Fruit fly (Drosophila melanogaster) whole organism, embryonic: ENCODE measurements around the gene Dbp73D.

Experiments used
- BEAF-32 ChIP-seq: fragments of 200-800 bp; sonication (Bioruptor generic); optimal IDR thresholded peaks from 3 replicates; lab custom pipeline; 2017; ENCODE audit warnings: missing biosample characterization, missing genetic modification characterization, mild to moderate bottlenecking, moderate library complexity, missing genetic modification reagents
- BtbVII ChIP-seq: fragments of 200-800 bp; sonication (Bioruptor generic); optimal IDR thresholded peaks from 3 replicates; lab custom pipeline; 2017; ENCODE audit warnings: missing biosample characterization, mild to moderate bottlenecking, missing genetic modification characterization
- Bteb2 ChIP-seq: fragments of 200-800 bp; sonication (Bioruptor generic); optimal IDR thresholded peaks from 2 replicates; lab custom pipeline; 2016; ENCODE audit warnings: missing biosample characterization, missing genetic modification characterization
- CG11093 ChIP-seq: fragments of 200-800 bp; sonication (Bioruptor generic); IDR thresholded peaks from 3 replicates; pipeline ENCODE4 v1.3.6; 2022; ENCODE audit warnings: missing biosample characterization, missing genetic modification characterization
- CG15479 ChIP-seq: fragments of 200-800 bp; sonication (Bioruptor generic); optimal IDR thresholded peaks from 3 replicates; lab custom pipeline; 2019; ENCODE audit warnings: missing biosample characterization, mild to moderate bottlenecking, missing genetic modification characterization, moderate library complexity
- CG1602 ChIP-seq: fragments of 200-800 bp; sonication (Bioruptor generic); optimal IDR thresholded peaks from 3 replicates; lab custom pipeline; 2016; ENCODE audit warnings: missing biosample characterization, missing genetic modification characterization
- CG17829 ChIP-seq: fragments of 200-800 bp; optimal IDR thresholded peaks from 2 replicates; lab custom pipeline; 2019; ENCODE audit warnings: missing biosample characterization, mild to moderate bottlenecking, missing genetic modification characterization, moderate library complexity
- CG17912 ChIP-seq: fragments of 200-800 bp; sonication (Bioruptor generic); optimal IDR thresholded peaks from 2 replicates; lab custom pipeline; 2018; ENCODE audit warnings: missing biosample characterization, mild to moderate bottlenecking, missing genetic modification characterization
- CG18011 ChIP-seq: fragments of 200-800 bp; sonication (Bioruptor generic); optimal IDR thresholded peaks from 2 replicates; lab custom pipeline; 2017; ENCODE audit warnings: missing biosample characterization, missing genetic modification characterization, mild to moderate bottlenecking, moderate library complexity, missing genotype
- CG18599 ChIP-seq: fragments of 200-800 bp; sonication (Bioruptor generic); optimal IDR thresholded peaks from 3 replicates; lab custom pipeline; 2017; ENCODE audit warnings: missing biosample characterization, missing genetic modification characterization, mild to moderate bottlenecking, moderate library complexity, missing genetic modification reagents
- CG3065 ChIP-seq: fragments of 200-800 bp; sonication (Bioruptor generic); optimal IDR thresholded peaks from 2 replicates; lab custom pipeline; 2016; ENCODE audit warnings: missing biosample characterization, missing genetic modification characterization
- CG34224 ChIP-seq: fragments of 200-800 bp; sonication (Bioruptor generic); IDR thresholded peaks from 3 replicates; pipeline ENCODE4 v1.3.6; 2022; ENCODE audit warnings: missing biosample characterization, missing genetic modification characterization; ENCODE audit not compliant: partially characterized antibody
- CG4328 ChIP-seq: fragments of 200-800 bp; sonication (Bioruptor generic); optimal IDR thresholded peaks from 3 replicates; lab custom pipeline; 2017; ENCODE audit warnings: missing biosample characterization, missing genetic modification reagents, missing genetic modification characterization
- CG5953 ChIP-seq: fragments of 200-800 bp; sonication (Bioruptor generic); IDR thresholded peaks from 2 replicates; pipeline ENCODE4 v1.3.6; 2022; ENCODE audit warnings: missing biosample characterization, missing genetic modification characterization
- CG6813 ChIP-seq: fragments of 200-800 bp; sonication (Bioruptor generic); optimal IDR thresholded peaks from 2 replicates; lab custom pipeline; 2017; ENCODE audit warnings: missing biosample characterization, missing genetic modification characterization, mild to moderate bottlenecking, moderate library complexity, missing genetic modification reagents
- D19A ChIP-seq: fragments of 200-800 bp; optimal IDR thresholded peaks from 3 replicates; lab custom pipeline; 2019; ENCODE audit warnings: missing biosample characterization, mild to moderate bottlenecking, missing genetic modification characterization, moderate library complexity
- Dad ChIP-seq: fragments of 200-800 bp; sonication (Bioruptor generic); optimal IDR thresholded peaks from 3 replicates; lab custom pipeline; 2016; ENCODE audit warnings: missing biosample characterization, missing genetic modification characterization
- Deaf1 ChIP-seq: fragments of 200-800 bp; optimal IDR thresholded peaks from 3 replicates; lab custom pipeline; 2019; ENCODE audit warnings: missing biosample characterization, mild to moderate bottlenecking, missing genetic modification characterization, moderate library complexity
- Doc3 ChIP-seq: fragments of 200-800 bp; sonication (Bioruptor generic); IDR thresholded peaks from 3 replicates; pipeline ENCODE4 v1.3.6; 2022; ENCODE audit warnings: missing biosample characterization, missing genetic modification characterization; ENCODE audit not compliant: partially characterized antibody
- Dref ChIP-seq: fragments of 200-800 bp; sonication (Bioruptor generic); IDR thresholded peaks from 2 replicates; pipeline ENCODE4 v1.3.6; 2022; ENCODE audit warnings: missing biosample characterization, missing genetic modification characterization
- HLH3B ChIP-seq: fragments of 200-800 bp; sonication (Bioruptor generic); IDR thresholded peaks from 2 replicates; pipeline ENCODE4 v1.3.6; 2022; ENCODE audit warnings: missing biosample characterization, missing genetic modification characterization
- HLH4C ChIP-seq: fragments of 200-800 bp; sonication (Bioruptor generic); IDR thresholded peaks from 3 replicates; pipeline ENCODE4 v1.3.6; 2022; ENCODE audit warnings: missing biosample characterization, missing genetic modification characterization; ENCODE audit not compliant: partially characterized antibody
- MBD-R2 ChIP-seq: fragments of 200-800 bp; sonication (Bioruptor generic); IDR thresholded peaks from 2 replicates; pipeline ENCODE4 v1.3.6; 2022; ENCODE audit warnings: missing biosample characterization, missing genetic modification characterization
- Max ChIP-seq: fragments of 200-800 bp; sonication (Bioruptor generic); optimal IDR thresholded peaks from 2 replicates; lab custom pipeline; 2016; ENCODE audit warnings: missing biosample characterization, mild to moderate bottlenecking, missing genetic modification characterization
- NC2α ChIP-seq: fragments of 200-800 bp; sonication (Bioruptor generic); optimal IDR thresholded peaks from 2 replicates; lab custom pipeline; 2016; ENCODE audit warnings: missing biosample characterization, missing genetic modification characterization
- Scr ChIP-seq: fragments of 200-800 bp; sonication (Bioruptor generic); IDR thresholded peaks from 2 replicates; pipeline ENCODE4 v1.3.6; 2022; ENCODE audit warnings: missing biosample characterization, missing genetic modification characterization; ENCODE audit not compliant: partially characterized antibody
- Sry-δ ChIP-seq: fragments of 200-800 bp; sonication (Bioruptor generic); optimal IDR thresholded peaks from 2 replicates; lab custom pipeline; 2016; ENCODE audit warnings: missing biosample characterization, missing genetic modification characterization
- Tbp ChIP-seq: fragments of >200 bp; optimal IDR thresholded peaks from 2 replicates; lab custom pipeline; 2018; ENCODE audit warnings: missing biosample characterization, missing genetic modification characterization
- YL-1 ChIP-seq: fragments of 200-800 bp; sonication (Bioruptor generic); optimal IDR thresholded peaks from 3 replicates; lab custom pipeline; 2017; ENCODE audit warnings: missing biosample characterization, mild to moderate bottlenecking, missing genetic modification characterization
- amos ChIP-seq: fragments of 200-800 bp; sonication (Bioruptor generic); IDR thresholded peaks from 2 replicates; pipeline ENCODE4 v1.3.6; 2022; ENCODE audit warnings: missing biosample characterization, missing genetic modification characterization; ENCODE audit not compliant: partially characterized antibody
- ap ChIP-seq: fragments of 200-800 bp; sonication (Bioruptor generic); IDR thresholded peaks from 2 replicates; pipeline ENCODE4 v1.3.6; 2022; ENCODE audit warnings: missing biosample characterization, missing genetic modification characterization
- bab2 ChIP-seq: fragments of 200-800 bp; sonication (Bioruptor generic); optimal IDR thresholded peaks from 2 replicates; lab custom pipeline; 2016; ENCODE audit warnings: missing biosample characterization, missing genetic modification characterization
- cato ChIP-seq: fragments of 200-800 bp; sonication (Bioruptor generic); optimal IDR thresholded peaks from 2 replicates; lab custom pipeline; 2016; ENCODE audit warnings: missing biosample characterization, missing genetic modification characterization, borderline replicate concordance
- caup ChIP-seq: fragments of 200-800 bp; sonication (Bioruptor generic); optimal IDR thresholded peaks from 3 replicates; lab custom pipeline; 2017; ENCODE audit warnings: missing biosample characterization, mild to moderate bottlenecking, missing genetic modification characterization, moderate library complexity; ENCODE audit not compliant: severe bottlenecking
- chm ChIP-seq: fragments of 200-800 bp; sonication (Bioruptor generic); IDR thresholded peaks from 2 replicates; pipeline ENCODE4 v1.3.6; 2022; ENCODE audit warnings: missing biosample characterization, missing genetic modification characterization
- fd102C ChIP-seq: fragments of 200-800 bp; sonication (Bioruptor generic); optimal IDR thresholded peaks from 2 replicates; lab custom pipeline; 2018; ENCODE audit warnings: missing biosample characterization, mild to moderate bottlenecking, missing genetic modification characterization, moderate library complexity
- fd96Cb ChIP-seq: fragments of 200-800 bp; sonication (Bioruptor generic); optimal IDR thresholded peaks from 2 replicates; lab custom pipeline; 2018; ENCODE audit warnings: missing biosample characterization, mild to moderate bottlenecking, missing genetic modification characterization, moderate library complexity
- fu2 ChIP-seq: fragments of 200-800 bp; sonication (Bioruptor generic); optimal IDR thresholded peaks from 2 replicates; lab custom pipeline; 2016; ENCODE audit warnings: missing biosample characterization, missing genetic modification characterization
- inv ChIP-seq: fragments of 200-800 bp; sonication (Bioruptor generic); IDR thresholded peaks from 2 replicates; pipeline ENCODE4 v1.3.6; 2022; ENCODE audit warnings: missing biosample characterization, missing genetic modification characterization; ENCODE audit not compliant: partially characterized antibody
- mld ChIP-seq: fragments of 200-800 bp; sonication (Bioruptor generic); IDR thresholded peaks from 3 replicates; pipeline ENCODE4 v1.3.6; 2022; ENCODE audit warnings: missing biosample characterization, missing genetic modification characterization; ENCODE audit not compliant: partially characterized antibody
- otp ChIP-seq: fragments of 200-800 bp; sonication (Bioruptor generic); IDR thresholded peaks from 3 replicates; pipeline ENCODE4, ENCODE4 v1.3.6; 2022; ENCODE audit warnings: missing biosample characterization, missing genetic modification characterization
- pan ChIP-seq, 4 experiments: fragments of >200 bp in 3 of 4; fragments of 200-800 bp in 1 of 4; sonication (Bioruptor generic) in 1 of 4; optimal IDR thresholded peaks in 3 of 4; IDR thresholded peaks in 1 of 4; 2 replicates each; pipeline versions ENCODE4 v1.3.6 to Lab custom; 2017 to 2022; ENCODE audit warnings: missing biosample characterization in 2 of 4, missing genetic modification characterization in 2 of 4, mixed read lengths in 1 of 4
- peb ChIP-seq: fragments of 200-800 bp; sonication (Bioruptor generic); IDR thresholded peaks from 2 replicates; pipeline ENCODE4 v1.3.6; 2022; ENCODE audit warnings: missing biosample characterization, missing genetic modification characterization
- phol ChIP-seq: fragments of 200-800 bp; sonication (Bioruptor generic); optimal IDR thresholded peaks from 3 replicates; lab custom pipeline; 2018; ENCODE audit warnings: missing biosample characterization, mild to moderate bottlenecking, missing genetic modification characterization, moderate library complexity
- pzg ChIP-seq: fragments of 200-800 bp; sonication (Bioruptor generic); optimal IDR thresholded peaks from 3 replicates; lab custom pipeline; 2018; ENCODE audit warnings: missing biosample characterization, mild to moderate bottlenecking, missing genetic modification characterization, moderate library complexity
- sug ChIP-seq: fragments of 200-800 bp; optimal IDR thresholded peaks from 2 replicates; lab custom pipeline; 2019; ENCODE audit warnings: missing biosample characterization, mild to moderate bottlenecking, missing genetic modification characterization, moderate library complexity
- unc-4 ChIP-seq: fragments of 200-800 bp; sonication (Bioruptor generic); IDR thresholded peaks from 2 replicates; pipeline ENCODE4 v1.3.6; 2022; ENCODE audit warnings: missing biosample characterization, missing genetic modification characterization; ENCODE audit not compliant: partially characterized antibody
- usp ChIP-seq: fragments of >200 bp; optimal IDR thresholded peaks from 2 replicates; lab custom pipeline; 2017; ENCODE audit warnings: missing biosample characterization, missing genetic modification characterization
- zen ChIP-seq: fragments of 200-800 bp; sonication (Bioruptor generic); optimal IDR thresholded peaks from 3 replicates; lab custom pipeline; 2018; ENCODE audit warnings: missing biosample characterization, mild to moderate bottlenecking, missing genetic modification characterization, moderate library complexity

Dbp73D gene

DNA sequence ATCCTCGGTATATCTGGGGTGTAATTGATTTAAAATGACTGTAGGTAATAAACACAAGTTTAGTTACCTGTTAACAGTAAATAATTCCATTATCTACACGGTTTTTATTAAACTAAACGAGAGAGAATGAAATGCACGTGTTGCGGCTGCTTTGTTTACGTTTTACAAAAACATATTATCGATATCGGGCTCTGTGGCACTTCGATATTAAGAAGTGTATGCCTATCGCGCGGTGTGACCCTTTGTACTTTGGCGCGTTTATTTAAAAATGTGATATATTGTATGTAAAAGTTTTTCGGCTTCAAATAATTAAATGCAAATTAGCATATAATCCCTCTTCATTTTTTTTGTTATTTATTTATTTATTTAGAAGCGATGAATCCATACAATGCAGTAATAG, at the start of gene Dbp73D (continued):
- TF ChIP-seq inv (GFP tag; lab: Robert Waterston, UW): no peak
- TF ChIP-seq ap (GFP tag; lab: Robert Waterston, UW): no peak
- no peak for TF ChIP-seq NC2α (GFP tag; lab: Kevin White, UChicago)
- TF ChIP-seq D19A: no peak
- TF ChIP-seq CG34224 (GFP tag; lab: Robert Waterston, UW): peak; percentile 73
- no peak for TF ChIP-seq Dad (GFP tag; lab: Kevin White, UChicago)
- TF ChIP-seq pan (optimal IDR thresholded peaks at IDR 0.05; lab: Kevin White, UChicago): no peak
- no peak for TF ChIP-seq pan (GFP tag; optimal IDR thresholded peaks at IDR 0.05 in 1 of 2, IDR thresholded peaks at IDR 0.05 in 1 of 2)
- TF ChIP-seq CG3065 (GFP tag; lab: Kevin White, UChicago): no peak
- TF ChIP-seq mld (GFP tag; lab: Robert Waterston, UW): no peak
- TF ChIP-seq bab2 (GFP tag; lab: Kevin White, UChicago): no peak
- TF ChIP-seq Doc3 (GFP tag; lab: Robert Waterston, UW): peak; percentile 55; the same call in 2 of the 3 replicates
- TF ChIP-seq sug (tag; lab: Kevin White, UChicago): no peak
- TF ChIP-seq BtbVII: no peak
- TF ChIP-seq CG4328 (GFP tag; lab: Kevin White, UChicago): no peak
- peak; percentile 19 for TF ChIP-seq zen (tag; lab: Kevin White, UChicago)
- TF ChIP-seq fd102C (GFP tag; lab: Kevin White, UChicago): no peak
- TF ChIP-seq Sry-δ (GFP tag; lab: Kevin White, UChicago): no peak
- TF ChIP-seq CG1602 (GFP tag; lab: Kevin White, UChicago): no peak
- TF ChIP-seq CG6813: no peak
- TF ChIP-seq YL-1 (GFP tag; lab: Kevin White, UChicago): peak; percentile 50
- TF ChIP-seq fu2: no peak
- no peak for TF ChIP-seq CG11093 (GFP tag; lab: Robert Waterston, UW)
- peak; percentile 43 for TF ChIP-seq BEAF-32 (GFP tag; lab: Kevin White, UChicago)
- no peak for TF ChIP-seq CG18599 (GFP tag; lab: Kevin White, UChicago)
- peak; percentile 88 for TF ChIP-seq Max
- no peak for TF ChIP-seq phol (tag; lab: Kevin White, UChicago)
- peak; percentile 43; the same call in 1 of the 2 replicates for TF ChIP-seq amos (GFP tag; lab: Robert Waterston, UW)
- peak; percentile 60 for TF ChIP-seq unc-4 (GFP tag; lab: Robert Waterston, UW)
- no peak for TF ChIP-seq cato (GFP tag; lab: Kevin White, UChicago)
- no peak for TF ChIP-seq CG5953 (GFP tag; lab: Robert Waterston, UW)
- TF ChIP-seq peb: no peak
- TF ChIP-seq CG15479 (GFP tag; lab: Kevin White, UChicago): no peak
- no peak for TF ChIP-seq CG18011 (GFP tag; lab: Kevin White, UChicago)
- TF ChIP-seq HLH4C (GFP tag; lab: Robert Waterston, UW): peak; percentile 76
- TF ChIP-seq fd96Cb (tag; lab: Kevin White, UChicago): no peak
- TF ChIP-seq Tbp (GFP tag; lab: Kevin White, UChicago): no peak
- TF ChIP-seq Scr: peak; percentile 62
- TF ChIP-seq otp (GFP tag; lab: Robert Waterston, UW): no peak
- TF ChIP-seq Dref: peak; percentile 91
- TF ChIP-seq chm (GFP tag; lab: Robert Waterston, UW): no peak
- TF ChIP-seq pzg (GFP tag; lab: Kevin White, UChicago): peak; percentile 66
- TF ChIP-seq HLH3B: no peak
- TF ChIP-seq CG17829 (tag; lab: Kevin White, UChicago): no peak
- peak; percentile 56; the same call in 1 of the 2 replicates for TF ChIP-seq MBD-R2
- no peak for TF ChIP-seq caup
- no peak for TF ChIP-seq Deaf1 (tag; lab: Kevin White, UChicago)
- no peak for TF ChIP-seq CG17912 (GFP tag; lab: Kevin White, UChicago)
- TF ChIP-seq Bteb2 (GFP tag; lab: Kevin White, UChicago): no peak
- no peak for TF ChIP-seq usp (GFP tag; lab: Kevin White, UChicago)
